Worm (Caenorhabditis elegans): ENCODE data around the gene gpa-13.

ce11 chrV:12736166-12736753, 18.5 kb downstream of the gpa-13 start, which contains the start of gene cky-1:
- TF ChIP-seq ama-1 (optimal IDR thresholded peaks at IDR 0.05) (no peak), tra-4 (tag; optimal IDR thresholded peaks at IDR 0.05) (no peak), hnd-1 (tag; optimal IDR thresholded peaks at IDR 0.05) (no peak), tbx-11 (GFP tag; IDR thresholded peaks at IDR 0.05) (no peak), flt-1 (GFP tag; IDR thresholded peaks at IDR 0.05) (no peak), F13C5.2 (tag; optimal IDR thresholded peaks at IDR 0.05) (no peak)
